Fruit fly (Drosophila melanogaster): Measurements from ENCODE around the gene Dip-B.
A peak's percentile ranks its signal among the peaks of the same experiment; 100 is the strongest.

The Dip-B gene

DNA sequence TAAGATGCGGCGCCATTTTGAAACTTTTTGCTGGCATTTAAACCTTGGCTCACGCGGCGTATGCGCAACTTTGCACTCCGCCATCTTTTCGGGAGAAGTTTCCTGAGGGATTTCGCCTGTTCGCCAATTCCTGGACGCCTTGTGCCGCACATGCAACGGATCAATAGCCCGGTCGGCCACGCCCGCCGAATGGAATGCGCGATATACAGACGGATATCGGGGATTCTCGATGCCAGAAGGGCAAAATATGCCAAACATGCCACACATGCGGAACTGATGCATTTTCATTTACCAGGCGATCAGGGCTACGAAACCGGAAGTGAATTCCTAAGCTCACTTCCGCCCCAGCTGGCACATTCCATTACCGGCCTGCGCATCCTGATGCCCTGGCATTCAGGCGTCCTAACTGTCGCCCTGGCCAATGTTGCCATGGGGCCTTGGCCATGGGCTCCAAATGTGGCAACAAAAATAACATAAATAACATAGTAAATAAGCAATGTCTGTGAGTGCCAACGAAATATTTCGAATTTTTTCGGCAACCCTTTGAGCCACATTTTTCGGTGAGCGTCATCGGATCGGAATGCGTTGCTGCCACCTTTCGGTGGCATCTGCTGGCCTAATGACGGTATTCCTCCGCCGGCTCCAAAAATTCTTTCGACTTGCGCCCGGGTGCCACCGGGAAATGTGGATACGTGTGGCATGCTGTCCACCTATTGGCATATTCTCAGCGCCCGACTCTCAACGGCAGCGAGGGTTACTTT lies 20.1 kb downstream of the Dip-B start (continued):
- TF ChIP-seq crol (GFP tag; IDR thresholded peaks at IDR 0.05) (no peak), cad (GFP tag; optimal IDR thresholded peaks at IDR 0.05) (no peak), nerfin-2 (GFP tag; IDR thresholded peaks at IDR 0.05; ENCODE audit: partially characterized antibody) (no peak), HmgZ (tag; optimal IDR thresholded peaks at IDR 0.05) (no peak), CG18764 (GFP tag; optimal IDR thresholded peaks at IDR 0.05) (no peak), Chrac-16 (GFP tag; optimal IDR thresholded peaks at IDR 0.05) (no peak), CG17328 (GFP tag; IDR thresholded peaks at IDR 0.05) (no peak), Ets97D (GFP tag; optimal IDR thresholded peaks at IDR 0.05) (peak; percentile 70), MTF-1 (GFP tag; optimal IDR thresholded peaks at IDR 0.05; ENCODE audit: borderline replicate concordance) (no peak), ewg (GFP tag; optimal IDR thresholded peaks at IDR 0.05) (no peak), unpg (GFP tag; optimal IDR thresholded peaks at IDR 0.05) (no peak), CG31388 (GFP tag; optimal IDR thresholded peaks at IDR 0.05) (no peak), CG17802 (tag; optimal IDR thresholded peaks at IDR 0.05) (no peak), CG17359 (tag; optimal IDR thresholded peaks at IDR 0.05) (no peak), kah (GFP tag; optimal IDR thresholded peaks at IDR 0.05) (no peak), CG7786 (GFP tag; optimal IDR thresholded peaks at IDR 0.05) (no peak), CoRest (tag; optimal IDR thresholded peaks at IDR 0.05) (no peak), CG13624 (GFP tag; optimal IDR thresholded peaks at IDR 0.05) (no peak), CG18619 (GFP tag; optimal IDR thresholded peaks at IDR 0.05) (no peak), Atf6 (GFP tag; IDR thresholded peaks at IDR 0.05) (no peak), run (tag; optimal IDR thresholded peaks at IDR 0.05) (no peak), CG8290 (GFP tag; optimal IDR thresholded peaks at IDR 0.05) (no peak), CG8290 (tag; optimal IDR thresholded peaks at IDR 0.05) (peak in 1 of 2 experiments; percentile 19), CG34376 (GFP tag; optimal IDR thresholded peaks at IDR 0.05) (peak; percentile 75), h (optimal IDR thresholded peaks at IDR 0.05) (no peak), odd (GFP tag; optimal IDR thresholded peaks at IDR 0.05) (no peak), CG13296 (GFP tag; optimal IDR thresholded peaks at IDR 0.05) (peak; percentile 65), danr (GFP tag; IDR thresholded peaks at IDR 0.05) (no peak), CG17912 (GFP tag; optimal IDR thresholded peaks at IDR 0.05) (peak; percentile 31), chif (GFP tag; optimal IDR thresholded peaks at IDR 0.05) (no peak), z (GFP tag; IDR thresholded peaks at IDR 0.05) (0 out of 3 replicates have a peak, but pooled peaks have one; percentile 6), NfI (GFP tag; optimal IDR thresholded peaks at IDR 0.05) (no peak), gt (GFP tag; IDR thresholded peaks at IDR 0.05) (no peak), Six4 (GFP tag; optimal IDR thresholded peaks at IDR 0.05) (no peak), CG31224 (GFP tag; IDR thresholded peaks at IDR 0.05) (peak; percentile 95), MESR4 (GFP tag; optimal IDR thresholded peaks at IDR 0.05) (no peak), onecut (GFP tag; IDR thresholded peaks at IDR 0.05) (peak; percentile 97), amos (GFP tag; IDR thresholded peaks at IDR 0.05; ENCODE audit: partially characterized antibody) (no peak), CG15601 (tag; optimal IDR thresholded peaks at IDR 0.05) (no peak), HHEX (GFP tag; optimal IDR thresholded peaks at IDR 0.05) (peak; percentile 8), grau (tag; optimal IDR thresholded peaks at IDR 0.05) (no peak), CG43689 (GFP tag; IDR thresholded peaks at IDR 0.05) (no peak), trem (tag; optimal IDR thresholded peaks at IDR 0.05) (no peak), row (GFP tag; IDR thresholded peaks at IDR 0.05) (no peak), GATAe (GFP tag; conservative IDR thresholded peaks at IDR 0.05) (no peak), gro (GFP tag; optimal IDR thresholded peaks at IDR 0.05) (no peak), CG3726 (GFP tag; IDR thresholded peaks at IDR 0.05) (no peak), Gug (GFP tag; IDR thresholded peaks at IDR 0.05) (no peak), bbx (GFP tag; IDR thresholded peaks at IDR 0.05; ENCODE audit: partially characterized antibody) (no peak), fd96Cb (tag; optimal IDR thresholded peaks at IDR 0.05) (no peak), sd (tag; optimal IDR thresholded peaks at IDR 0.05) (peak; percentile 100)

Data from whole organism, embryonic.